Worm (Caenorhabditis elegans) whole organism, L3 larva: ENCODE results near the gene alh-11.

Experiments used
- R02D3.7 ChIP-seq: fragments of 150-350 bp; optimal IDR thresholded peaks from 2 replicates; lab custom pipeline; 2014; ENCODE audit warnings: missing biosample characterization, missing genetic modification characterization
- aly-2 ChIP-seq: fragments of 150-350 bp; optimal IDR thresholded peaks from 2 replicates; lab custom pipeline; 2014; ENCODE audit warnings: missing biosample characterization, missing genetic modification characterization
- ama-1 ChIP-seq: fragments of 150-350 bp; optimal IDR thresholded peaks from 2 replicates; lab custom pipeline; 2018
- ceh-16 ChIP-seq: sonication (generic microtip); optimal IDR thresholded peaks from 2 replicates; lab custom pipeline; 2017; ENCODE audit warnings: missing biosample characterization, missing genetic modification characterization
- ceh-28 ChIP-seq: fragments of 150-350 bp; optimal IDR thresholded peaks from 2 replicates; lab custom pipeline; 2014; ENCODE audit warnings: missing biosample characterization, missing genetic modification reagents, missing genetic modification characterization
- ceh-82 ChIP-seq: fragments of 150-350 bp; optimal IDR thresholded peaks from 2 replicates; lab custom pipeline; 2014; ENCODE audit warnings: missing biosample characterization, missing genetic modification characterization
- ceh-9 ChIP-seq: sonication (generic microtip); optimal IDR thresholded peaks from 2 replicates; lab custom pipeline; 2018; ENCODE audit warnings: missing biosample characterization, missing genetic modification characterization
- daf-12 ChIP-seq: fragments of 150-350 bp; optimal IDR thresholded peaks from 2 replicates; lab custom pipeline; 2014; ENCODE audit warnings: missing biosample characterization, missing genetic modification reagents, missing genetic modification characterization
- egl-27 ChIP-seq: sonication (generic microtip); optimal IDR thresholded peaks from 4 replicates; lab custom pipeline; 2017; ENCODE audit warnings: missing biosample characterization, missing genetic modification reagents, missing genetic modification characterization
- egl-5 ChIP-seq: fragments of 150-350 bp; optimal IDR thresholded peaks from 2 replicates; lab custom pipeline; 2017; ENCODE audit warnings: missing biosample characterization, missing genetic modification reagents, missing genetic modification characterization, inconsistent platforms
- elt-3 ChIP-seq, 3 experiments: fragments of 150-350 bp in 1 of 3; sonication (generic microtip) in 2 of 3; optimal IDR thresholded peaks; 2 replicates in 2 of 3; 4 replicates in 1 of 3; lab custom pipeline; 2014 to 2017; ENCODE audit warnings: missing biosample characterization in 3 of 3, missing genetic modification characterization in 3 of 3
- eor-1 ChIP-seq, 2 experiments: fragments of 150-350 bp; optimal IDR thresholded peaks; 2 replicates each; lab custom pipeline; 2014 to 2018; ENCODE audit warnings: missing biosample characterization in 2 of 2, missing genetic modification characterization in 2 of 2
- fkh-10 ChIP-seq: sonication (generic microtip); optimal IDR thresholded peaks from 2 replicates; lab custom pipeline; 2017; ENCODE audit warnings: missing biosample characterization, missing genetic modification reagents, missing genetic modification characterization
- fkh-2 ChIP-seq: fragments of 150-350 bp; optimal IDR thresholded peaks from 2 replicates; lab custom pipeline; 2014; ENCODE audit warnings: missing biosample characterization, missing genetic modification reagents, missing genetic modification characterization
- fos-1 ChIP-seq: fragments of 150-350 bp; optimal IDR thresholded peaks from 2 replicates; lab custom pipeline; 2014; ENCODE audit warnings: missing biosample characterization, missing genetic modification characterization
- lin-39 ChIP-seq: fragments of 150-350 bp; optimal IDR thresholded peaks from 2 replicates; lab custom pipeline; 2018; ENCODE audit warnings: missing biosample characterization, missing genetic modification reagents, missing genetic modification characterization
- lsy-12 ChIP-seq: sonication (generic microtip); optimal IDR thresholded peaks from 2 replicates; lab custom pipeline; 2016; ENCODE audit warnings: mild to moderate bottlenecking, missing genetic modification characterization, missing compliant biosample characterization
- mdl-1 ChIP-seq: fragments of 150-350 bp; optimal IDR thresholded peaks from 2 replicates; lab custom pipeline; 2014; ENCODE audit warnings: missing biosample characterization, missing genetic modification characterization
- mml-1 ChIP-seq: fragments of 150-350 bp; sonication (generic microtip); optimal IDR thresholded peaks from 3 replicates; lab custom pipeline; 2014; ENCODE audit warnings: missing biosample characterization, missing genetic modification characterization
- nfya-1 ChIP-seq: sonication (generic microtip); optimal IDR thresholded peaks from 2 replicates; lab custom pipeline; 2017; ENCODE audit warnings: missing genetic modification characterization, mild to moderate bottlenecking, missing compliant biosample characterization, antibody characterized with exemption, moderate library complexity; ENCODE audit not compliant: insufficient read depth
- nhr-11 ChIP-seq: fragments of 150-350 bp; optimal IDR thresholded peaks from 2 replicates; lab custom pipeline; 2014; ENCODE audit warnings: missing biosample characterization, missing genetic modification characterization
- nhr-12 ChIP-seq: fragments of 150-350 bp; optimal IDR thresholded peaks from 2 replicates; lab custom pipeline; 2014; ENCODE audit warnings: missing biosample characterization, missing genetic modification characterization
- nhr-23 ChIP-seq: fragments of 150-350 bp; optimal IDR thresholded peaks from 2 replicates; lab custom pipeline; 2014; ENCODE audit warnings: missing biosample characterization, missing genetic modification reagents, missing genetic modification characterization
- nhr-237 ChIP-seq: fragments of 150-350 bp; optimal IDR thresholded peaks from 2 replicates; lab custom pipeline; 2014; ENCODE audit warnings: missing biosample characterization, missing genetic modification characterization
- nhr-25 ChIP-seq: sonication (generic microtip); optimal IDR thresholded peaks from 2 replicates; lab custom pipeline; 2017; ENCODE audit warnings: missing biosample characterization, missing genetic modification characterization
- nhr-28 ChIP-seq: fragments of 150-350 bp; optimal IDR thresholded peaks from 2 replicates; lab custom pipeline; 2014; ENCODE audit warnings: missing biosample characterization, missing genetic modification characterization
- nhr-43 ChIP-seq: sonication (generic microtip); optimal IDR thresholded peaks from 2 replicates; lab custom pipeline; 2016; ENCODE audit warnings: mild to moderate bottlenecking, missing genetic modification characterization, missing compliant biosample characterization; ENCODE audit not compliant: poor library complexity, severe bottlenecking
- nhr-67 ChIP-seq: fragments of 150-350 bp; optimal IDR thresholded peaks from 2 replicates; lab custom pipeline; 2014; ENCODE audit warnings: missing biosample characterization, missing genetic modification characterization
- nhr-76 ChIP-seq: fragments of 150-350 bp; sonication (generic microtip); optimal IDR thresholded peaks from 5 replicates; lab custom pipeline; 2014; ENCODE audit warnings: missing biosample characterization, missing genetic modification characterization
- nhr-77 ChIP-seq: fragments of 150-350 bp; optimal IDR thresholded peaks from 2 replicates; lab custom pipeline; 2014; ENCODE audit warnings: missing biosample characterization, missing genetic modification characterization
- pha-4 ChIP-seq: fragments of 150-350 bp; optimal IDR thresholded peaks from 2 replicates; lab custom pipeline; 2014; ENCODE audit warnings: missing biosample characterization, missing genetic modification reagents, missing genetic modification characterization
- pqm-1 ChIP-seq: fragments of 150-350 bp; optimal IDR thresholded peaks from 2 replicates; lab custom pipeline; 2017; ENCODE audit warnings: missing biosample characterization, missing genetic modification characterization, inconsistent platforms
- sea-2 ChIP-seq: fragments of 150-350 bp; sonication (generic microtip); optimal IDR thresholded peaks from 4 replicates; lab custom pipeline; 2014; ENCODE audit warnings: missing biosample characterization, missing genetic modification reagents, missing genetic modification characterization
- skn-1 ChIP-seq: fragments of 150-350 bp; optimal IDR thresholded peaks from 2 replicates; lab custom pipeline; 2014; ENCODE audit warnings: missing biosample characterization, missing genetic modification characterization
- snpc-4 ChIP-seq: fragments of 150-350 bp; optimal IDR thresholded peaks from 2 replicates; lab custom pipeline; 2014; ENCODE audit warnings: missing biosample characterization, missing genetic modification characterization
- tbx-2 ChIP-seq: sonication (generic microtip); optimal IDR thresholded peaks from 2 replicates; lab custom pipeline; 2016; ENCODE audit warnings: mild to moderate bottlenecking, missing genetic modification characterization, missing compliant biosample characterization
- unc-39 ChIP-seq: sonication (generic microtip); optimal IDR thresholded peaks from 4 replicates; lab custom pipeline; 2017; ENCODE audit warnings: missing biosample characterization, missing genetic modification characterization
- zag-1 ChIP-seq: fragments of 150-350 bp; optimal IDR thresholded peaks from 2 replicates; lab custom pipeline; 2014; ENCODE audit warnings: missing biosample characterization, missing genetic modification characterization
- ztf-11 ChIP-seq: fragments of 150-350 bp; optimal IDR thresholded peaks from 2 replicates; lab custom pipeline; 2014; ENCODE audit warnings: missing biosample characterization, missing genetic modification characterization
- ztf-4 ChIP-seq: fragments of 150-350 bp; optimal IDR thresholded peaks from 2 replicates; lab custom pipeline; 2014; ENCODE audit warnings: missing biosample characterization, missing genetic modification characterization

Gene alh-11

ce11 chrIII:761476-761875 is 17.2 kb downstream of the alh-11 start, which contains the start of gene nlp-52:
nlp-52 (plus strand) TSS chrIII:761776.
- TF ChIP-seq lsy-12: no peak
- TF ChIP-seq fos-1 (tag; lab: Kevin White, UChicago): no peak
- no peak for TF ChIP-seq mdl-1 (tag; lab: Kevin White, UChicago)
- TF ChIP-seq ama-1 (lab: Kevin White, UChicago): no peak
- TF ChIP-seq elt-3 (tag; optimal IDR thresholded peaks at IDR 0.05; lab: Kevin White, UChicago): no peak
- no peak for TF ChIP-seq ceh-28 (tag; lab: Kevin White, UChicago)
- TF ChIP-seq nhr-76: no peak
- TF ChIP-seq fkh-2: no peak
- TF ChIP-seq zag-1 (tag; lab: Kevin White, UChicago): no peak
- TF ChIP-seq ztf-4: no peak
- no peak for TF ChIP-seq egl-27
- no peak for TF ChIP-seq pha-4
- no peak for TF ChIP-seq nhr-237 (tag; lab: Kevin White, UChicago)
- no peak for TF ChIP-seq sea-2 (GFP tag; lab: Kevin White, UChicago)
- no peak for TF ChIP-seq ztf-11 (tag; lab: Kevin White, UChicago)

ce11 chrIII:759675-760074 is 19.0 kb downstream of the alh-11 start:
- TF ChIP-seq mml-1 (tag; lab: Kevin White, UChicago) (no peak), nfya-1 (tag; lab: Kevin White, UChicago) (no peak), nhr-43 (tag; lab: Kevin White, UChicago) (peak; percentile 80), nhr-23 (tag; lab: Kevin White, UChicago) (peak; percentile 1), sea-2 (GFP tag; lab: Kevin White, UChicago) (no peak), nhr-25 (tag; lab: Kevin White, UChicago) (peak; percentile 69)

DNA sequence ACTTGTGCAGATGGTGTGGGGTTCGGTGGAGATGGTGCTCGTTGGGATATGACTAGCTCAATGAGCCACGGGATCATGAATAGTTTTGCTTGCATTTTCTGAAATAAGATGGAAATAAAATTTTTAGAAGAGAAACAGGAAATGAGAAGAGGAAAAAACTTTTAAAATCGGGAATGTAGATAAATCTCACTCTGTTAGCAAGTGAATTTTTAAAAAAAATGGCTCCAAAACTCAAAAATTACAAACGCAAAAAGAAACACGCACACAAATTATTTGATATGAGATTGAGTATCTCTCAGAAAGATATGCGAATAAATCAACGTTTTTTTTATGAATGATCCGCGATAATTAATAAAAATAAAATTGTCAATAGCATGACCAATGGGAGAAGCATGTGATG is 20.7 kb downstream of the alh-11 start, which contains the start of gene T17H7.7:
Gene T17H7.7, minus strand, starts transcription at position 101 of the 400 bp plus-strand sequence.
- TF ChIP-seq ceh-82 (tag; lab: Kevin White, UChicago) (no peak), tbx-2 (tag; lab: Kevin White, UChicago) (no peak), nhr-77 (tag; lab: Kevin White, UChicago) (no peak), mml-1 (tag; lab: Kevin White, UChicago) (no peak), ceh-16 (tag; lab: Kevin White, UChicago) (no peak), eor-1 (tag; optimal IDR thresholded peaks at IDR 0.05; lab: Kevin White, UChicago) (no peak), nhr-76 (no peak)
- TF ChIP-seq, all 47 proteins: peak for 0

DNA sequence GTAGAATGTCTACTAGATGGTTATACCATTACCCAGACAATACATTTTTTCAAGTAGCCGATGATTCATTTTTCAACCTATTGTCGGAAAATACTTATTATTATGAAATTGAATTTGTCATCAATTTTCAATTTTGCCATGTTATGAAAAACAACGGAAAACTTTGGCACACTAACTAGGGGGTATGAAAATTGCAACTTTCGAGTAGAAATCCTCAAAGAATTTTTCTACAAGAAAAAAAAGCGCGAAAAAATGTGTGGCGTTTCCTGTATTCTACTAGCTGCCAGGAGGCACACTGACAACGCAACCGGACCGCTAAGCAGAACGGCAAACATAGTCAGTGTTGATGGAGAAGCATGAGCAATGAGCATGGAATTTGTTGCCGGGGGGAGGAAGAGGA is 24.3 kb downstream of the alh-11 start:
- TF ChIP-seq nhr-237 (tag; lab: Kevin White, UChicago) (no peak), unc-39 (tag; lab: Kevin White, UChicago) (no peak), fkh-2 (no peak), nhr-77 (tag; lab: Kevin White, UChicago) (no peak), ztf-11 (tag; lab: Kevin White, UChicago) (no peak), ama-1 (lab: Kevin White, UChicago) (no peak), sea-2 (GFP tag; lab: Kevin White, UChicago) (no peak), aly-2 (tag; lab: Kevin White, UChicago) (no peak), snpc-4 (no peak), pqm-1 (tag; lab: Kevin White, UChicago) (no peak), nhr-11 (tag; lab: Kevin White, UChicago) (no peak), egl-27 (no peak), ztf-4 (no peak), eor-1 (tag; optimal IDR thresholded peaks at IDR 0.05; lab: Kevin White, UChicago) (no peak), egl-5 (tag; lab: Kevin White, UChicago) (no peak), nhr-28 (tag; lab: Kevin White, UChicago) (no peak), nhr-67 (tag; lab: Kevin White, UChicago) (no peak), skn-1 (tag; lab: Kevin White, UChicago) (no peak), tbx-2 (tag; lab: Kevin White, UChicago) (no peak), elt-3 (tag; optimal IDR thresholded peaks at IDR 0.05; lab: Kevin White, UChicago) (no peak)

DNA sequence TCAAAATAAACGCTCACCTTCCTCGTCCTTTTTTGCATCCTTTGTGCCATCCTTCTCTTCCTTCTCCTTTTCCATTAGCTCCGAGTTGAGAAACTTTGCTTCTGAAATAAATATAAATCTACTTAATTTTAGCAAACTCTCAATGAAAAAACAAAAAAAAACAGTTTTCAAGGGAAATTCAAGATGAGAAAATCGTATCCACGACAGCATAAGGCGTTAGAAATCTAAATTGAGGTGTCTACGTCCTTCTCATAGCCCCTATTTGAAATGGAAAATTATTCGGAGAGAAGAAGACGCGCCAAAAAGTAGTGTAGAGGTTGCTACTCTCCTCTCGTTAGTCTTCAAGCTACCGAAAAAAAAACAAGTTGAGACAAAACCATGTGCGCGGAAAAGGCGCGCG is 26.3 kb downstream of the alh-11 start, which contains the start of gene pat-12:
Gene pat-12, minus strand, starts transcription at position 101 of the 400 bp plus-strand sequence.
- TF ChIP-seq daf-12 (tag; lab: Kevin White, UChicago): no peak
- TF ChIP-seq R02D3.7 (tag; lab: Kevin White, UChicago): no peak
- TF ChIP-seq ceh-82 (tag; lab: Kevin White, UChicago): no peak
- TF ChIP-seq nhr-11 (tag; lab: Kevin White, UChicago): no peak
- no peak for TF ChIP-seq mdl-1 (tag; lab: Kevin White, UChicago)
- no peak for TF ChIP-seq nhr-12 (tag; lab: Kevin White, UChicago)
- no peak for TF ChIP-seq aly-2 (tag; lab: Kevin White, UChicago)
- TF ChIP-seq ceh-9 (tag; lab: Kevin White, UChicago): no peak
- TF ChIP-seq nhr-28 (tag; lab: Kevin White, UChicago): no peak
- TF ChIP-seq fkh-10 (GFP tag; lab: Kevin White, UChicago): no peak
- no peak for TF ChIP-seq ceh-16 (tag; lab: Kevin White, UChicago)
- no peak for TF ChIP-seq nhr-77 (tag; lab: Kevin White, UChicago)
- no peak for TF ChIP-seq elt-3 (tag; optimal IDR thresholded peaks at IDR 0.05; lab: Kevin White, UChicago)
- TF ChIP-seq sea-2 (GFP tag; lab: Kevin White, UChicago): no peak
- TF ChIP-seq snpc-4: no peak
- no peak for TF ChIP-seq nhr-43 (tag; lab: Kevin White, UChicago)
- no peak for TF ChIP-seq lin-39 (tag; lab: Kevin White, UChicago)
- no peak for TF ChIP-seq ceh-28 (tag; lab: Kevin White, UChicago)
- no peak for TF ChIP-seq nhr-237 (tag; lab: Kevin White, UChicago)
- TF ChIP-seq, all 47 proteins: peak for 0
